Fruit fly (Drosophila melanogaster) whole organism, embryonic: Measurements from ENCODE around the gene CG34242.

Experiments used
- Awh ChIP-seq: fragments of 200-800 bp; sonication (Bioruptor generic); IDR thresholded peaks from 2 replicates; pipeline ENCODE4, ENCODE4 v1.3.6; 2022; ENCODE audit warnings: missing biosample characterization, missing genetic modification characterization
- Bdp1 ChIP-seq: fragments of 200-800 bp; sonication (Bioruptor generic); optimal IDR thresholded peaks from 3 replicates; lab custom pipeline; 2016; ENCODE audit warnings: missing biosample characterization, missing genetic modification characterization
- BtbVII ChIP-seq: fragments of 200-800 bp; sonication (Bioruptor generic); optimal IDR thresholded peaks from 3 replicates; lab custom pipeline; 2017; ENCODE audit warnings: missing biosample characterization, mild to moderate bottlenecking, missing genetic modification characterization
- Bteb2 ChIP-seq: fragments of 200-800 bp; sonication (Bioruptor generic); optimal IDR thresholded peaks from 2 replicates; lab custom pipeline; 2016; ENCODE audit warnings: missing biosample characterization, missing genetic modification characterization
- CG10274 ChIP-seq: fragments of 200-800 bp; sonication (Bioruptor generic); optimal IDR thresholded peaks from 3 replicates; lab custom pipeline; 2017; ENCODE audit warnings: missing biosample characterization, mild to moderate bottlenecking, missing genetic modification characterization
- CG10959 ChIP-seq: fragments of 200-800 bp; sonication (Bioruptor generic); IDR thresholded peaks from 2 replicates; pipeline ENCODE4 v1.3.6; 2022; ENCODE audit warnings: missing biosample characterization, missing genetic modification characterization
- CG11504 ChIP-seq: fragments of 200-800 bp; sonication (Bioruptor generic); optimal IDR thresholded peaks from 3 replicates; lab custom pipeline; 2019; ENCODE audit warnings: missing biosample characterization, mild to moderate bottlenecking, missing genetic modification characterization, moderate library complexity
- CG14014 ChIP-seq: fragments of 200-800 bp; sonication (Bioruptor generic); IDR thresholded peaks from 2 replicates; pipeline ENCODE4 v1.3.6; 2022; ENCODE audit warnings: missing biosample characterization, missing genetic modification characterization
- CG14860 ChIP-seq: fragments of 200-800 bp; sonication (Bioruptor generic); IDR thresholded peaks from 3 replicates; pipeline ENCODE4 v1.3.6; 2022; ENCODE audit warnings: missing biosample characterization, missing genetic modification characterization; ENCODE audit not compliant: partially characterized antibody
- CG15269 ChIP-seq: fragments of 200-800 bp; sonication (Bioruptor generic); optimal IDR thresholded peaks from 2 replicates; lab custom pipeline; 2018; ENCODE audit warnings: missing biosample characterization, mild to moderate bottlenecking, missing genetic modification characterization, moderate library complexity
- CG15514 ChIP-seq: fragments of 200-800 bp; sonication (Bioruptor generic); optimal IDR thresholded peaks from 3 replicates; lab custom pipeline; 2017; ENCODE audit warnings: missing biosample characterization, missing genetic modification characterization, mild to moderate bottlenecking, moderate library complexity, missing genetic modification reagents
- CG1603 ChIP-seq: fragments of 200-800 bp; sonication (Bioruptor generic); optimal IDR thresholded peaks from 2 replicates; lab custom pipeline; 2019; ENCODE audit warnings: missing biosample characterization, mild to moderate bottlenecking, missing genetic modification characterization, moderate library complexity
- CG17385 ChIP-seq: fragments of 200-800 bp; sonication (Bioruptor generic); optimal IDR thresholded peaks from 3 replicates; lab custom pipeline; 2018; ENCODE audit warnings: missing biosample characterization, mild to moderate bottlenecking, missing genetic modification characterization
- CG17912 ChIP-seq: fragments of 200-800 bp; sonication (Bioruptor generic); optimal IDR thresholded peaks from 2 replicates; lab custom pipeline; 2018; ENCODE audit warnings: missing biosample characterization, mild to moderate bottlenecking, missing genetic modification characterization
- CG2199 ChIP-seq: fragments of 200-800 bp; sonication (Bioruptor generic); IDR thresholded peaks from 3 replicates; pipeline ENCODE4 v1.3.6; 2022; ENCODE audit warnings: missing biosample characterization, missing genetic modification characterization
- CG32532 ChIP-seq: fragments of 200-800 bp; sonication (Bioruptor generic); IDR thresholded peaks from 2 replicates; pipeline ENCODE4 v1.3.6; 2022; ENCODE audit warnings: missing biosample characterization, missing genetic modification characterization
- CG34422 ChIP-seq: fragments of 200-800 bp; sonication (Bioruptor generic); IDR thresholded peaks from 3 replicates; pipeline ENCODE4 v1.3.6; 2022; ENCODE audit warnings: missing biosample characterization, missing genetic modification characterization
- CG42726 ChIP-seq: fragments of 200-800 bp; sonication (Bioruptor generic); IDR thresholded peaks from 2 replicates; pipeline ENCODE4 v1.3.6; 2022; ENCODE audit warnings: missing biosample characterization, missing genetic modification characterization; ENCODE audit not compliant: partially characterized antibody
- CG7987 ChIP-seq: fragments of 200-800 bp; sonication (Bioruptor generic); optimal IDR thresholded peaks from 2 replicates; lab custom pipeline; 2018; ENCODE audit warnings: missing biosample characterization, mild to moderate bottlenecking, missing genetic modification characterization, moderate library complexity
- CHES-1-like ChIP-seq: fragments of 200-800 bp; sonication (Bioruptor generic); optimal IDR thresholded peaks from 2 replicates; lab custom pipeline; 2016; ENCODE audit warnings: missing biosample characterization, missing genetic modification characterization
- D19A ChIP-seq: fragments of 200-800 bp; optimal IDR thresholded peaks from 3 replicates; lab custom pipeline; 2019; ENCODE audit warnings: missing biosample characterization, mild to moderate bottlenecking, missing genetic modification characterization, moderate library complexity
- Dad ChIP-seq: fragments of 200-800 bp; sonication (Bioruptor generic); optimal IDR thresholded peaks from 3 replicates; lab custom pipeline; 2016; ENCODE audit warnings: missing biosample characterization, missing genetic modification characterization
- Dbx ChIP-seq: fragments of 200-800 bp; sonication (Bioruptor generic); IDR thresholded peaks from 3 replicates; pipeline ENCODE4 v1.3.6; 2022; ENCODE audit warnings: missing biosample characterization, missing genetic modification characterization
- Dip2 ChIP-seq: fragments of 200-800 bp; sonication (Bioruptor generic); IDR thresholded peaks from 2 replicates; pipeline ENCODE4 v1.3.6; 2022; ENCODE audit warnings: missing biosample characterization, missing genetic modification characterization
- ERR ChIP-seq: fragments of 200-800 bp; sonication (Bioruptor generic); optimal IDR thresholded peaks from 2 replicates; lab custom pipeline; 2016; ENCODE audit warnings: missing biosample characterization, missing genetic modification characterization
- Fer3 ChIP-seq: fragments of 200-800 bp; sonication (Bioruptor generic); optimal IDR thresholded peaks from 2 replicates; lab custom pipeline; 2018; ENCODE audit warnings: missing biosample characterization, mild to moderate bottlenecking, missing genetic modification characterization, moderate library complexity
- H2.0 ChIP-seq: fragments of 200-800 bp; sonication (Bioruptor generic); IDR thresholded peaks from 2 replicates; pipeline ENCODE4 v1.3.6; 2022; ENCODE audit warnings: missing biosample characterization, missing genetic modification characterization
- Max ChIP-seq: fragments of 200-800 bp; sonication (Bioruptor generic); optimal IDR thresholded peaks from 2 replicates; lab custom pipeline; 2016; ENCODE audit warnings: missing biosample characterization, mild to moderate bottlenecking, missing genetic modification characterization
- PHDP ChIP-seq: fragments of 200-800 bp; sonication (Bioruptor generic); optimal IDR thresholded peaks from 3 replicates; lab custom pipeline; 2018; ENCODE audit warnings: missing biosample characterization, mild to moderate bottlenecking, missing genetic modification characterization, moderate library complexity
- Pdp1 ChIP-seq, 2 experiments: fragments of 200-800 bp; sonication (Bioruptor generic); optimal IDR thresholded peaks; 3 replicates each; lab custom pipeline; 2016; ENCODE audit warnings: missing biosample characterization in 2 of 2, missing genetic modification characterization in 2 of 2, mild to moderate bottlenecking in 1 of 2, moderate library complexity in 1 of 2
- Sox100B ChIP-seq: fragments of 200-800 bp; sonication (Bioruptor generic); optimal IDR thresholded peaks from 3 replicates; lab custom pipeline; 2018; ENCODE audit warnings: missing biosample characterization, mild to moderate bottlenecking, missing genetic modification characterization
- ase ChIP-seq: fragments of 200-800 bp; sonication (Bioruptor generic); IDR thresholded peaks from 3 replicates; pipeline ENCODE4 v1.3.6; 2022; ENCODE audit warnings: missing biosample characterization, missing genetic modification characterization
- bcd ChIP-seq: fragments of 200-800 bp; sonication (Bioruptor generic); optimal IDR thresholded peaks from 2 replicates; lab custom pipeline; 2017; ENCODE audit warnings: missing biosample characterization, mild to moderate bottlenecking, missing genetic modification characterization
- bsh ChIP-seq, 2 experiments: fragments of 200-800 bp; sonication (Bioruptor generic); optimal IDR thresholded peaks; 2 replicates each; lab custom pipeline; 2017 to 2018; ENCODE audit warnings: mild to moderate bottlenecking in 2 of 2, missing biosample characterization in 2 of 2, missing genetic modification characterization in 2 of 2, moderate library complexity in 1 of 2
- danr ChIP-seq: fragments of 200-800 bp; sonication (Bioruptor generic); IDR thresholded peaks from 2 replicates; pipeline ENCODE4 v1.3.6; 2022; ENCODE audit warnings: missing biosample characterization, missing genetic modification characterization
- dmrt11E ChIP-seq: fragments of 200-800 bp; sonication (Bioruptor generic); optimal IDR thresholded peaks from 3 replicates; lab custom pipeline; 2018; ENCODE audit warnings: missing biosample characterization, mild to moderate bottlenecking, missing genetic modification characterization, moderate library complexity
- ewg ChIP-seq: fragments of 200-800 bp; sonication (Bioruptor generic); optimal IDR thresholded peaks from 3 replicates; lab custom pipeline; 2017; ENCODE audit warnings: mild to moderate bottlenecking, missing biosample characterization, missing genetic modification reagents, missing genetic modification characterization
- fd3F ChIP-seq: fragments of 200-800 bp; sonication (Bioruptor generic); optimal IDR thresholded peaks from 2 replicates; lab custom pipeline; 2018; ENCODE audit warnings: missing biosample characterization, mild to moderate bottlenecking, missing genetic modification characterization, moderate library complexity
- fu2 ChIP-seq: fragments of 200-800 bp; sonication (Bioruptor generic); optimal IDR thresholded peaks from 2 replicates; lab custom pipeline; 2016; ENCODE audit warnings: missing biosample characterization, missing genetic modification characterization
- grau ChIP-seq: fragments of 200-800 bp; optimal IDR thresholded peaks from 3 replicates; lab custom pipeline; 2019; ENCODE audit warnings: missing biosample characterization, mild to moderate bottlenecking, missing genetic modification characterization, moderate library complexity
- kay ChIP-seq: fragments of 200-800 bp; sonication (Bioruptor generic); optimal IDR thresholded peaks from 2 replicates; lab custom pipeline; 2016; ENCODE audit warnings: missing biosample characterization, missing genetic modification characterization
- nom ChIP-seq: fragments of 200-800 bp; sonication (Bioruptor generic); optimal IDR thresholded peaks from 2 replicates; lab custom pipeline; 2017; ENCODE audit warnings: missing biosample characterization, missing genetic modification characterization, mild to moderate bottlenecking, moderate library complexity, missing genetic modification reagents
- odd ChIP-seq: fragments of 200-800 bp; sonication (Bioruptor generic); optimal IDR thresholded peaks from 2 replicates; lab custom pipeline; 2017; ENCODE audit warnings: missing biosample characterization, mild to moderate bottlenecking, missing genetic modification characterization
- pita ChIP-seq: fragments of 200-800 bp; sonication (Bioruptor generic); optimal IDR thresholded peaks from 2 replicates; lab custom pipeline; 2017; ENCODE audit warnings: missing biosample characterization, mild to moderate bottlenecking, missing genetic modification characterization
- pnt ChIP-seq: fragments of 200-800 bp; sonication (Bioruptor generic); optimal IDR thresholded peaks from 3 replicates; lab custom pipeline; 2016; ENCODE audit warnings: missing biosample characterization, missing genetic modification characterization
- tin ChIP-seq: fragments of 200-800 bp; sonication (Bioruptor generic); optimal IDR thresholded peaks from 3 replicates; lab custom pipeline; 2016; ENCODE audit warnings: missing biosample characterization, missing genetic modification characterization
- wor ChIP-seq: fragments of 200-800 bp; sonication (Bioruptor generic); IDR thresholded peaks from 2 replicates; pipeline ENCODE4 v1.3.6; 2022; ENCODE audit warnings: missing biosample characterization, missing genetic modification characterization
- zf30C ChIP-seq: fragments of 200-800 bp; sonication (Bioruptor generic); optimal IDR thresholded peaks from 3 replicates; lab custom pipeline; 2018; ENCODE audit warnings: missing biosample characterization, mild to moderate bottlenecking, missing genetic modification characterization
- zfh2 ChIP-seq: fragments of 200-800 bp; sonication (Bioruptor generic); optimal IDR thresholded peaks from 2 replicates; lab custom pipeline; 2016; ENCODE audit warnings: missing biosample characterization, missing genetic modification characterization

Gene CG34242

DNA sequence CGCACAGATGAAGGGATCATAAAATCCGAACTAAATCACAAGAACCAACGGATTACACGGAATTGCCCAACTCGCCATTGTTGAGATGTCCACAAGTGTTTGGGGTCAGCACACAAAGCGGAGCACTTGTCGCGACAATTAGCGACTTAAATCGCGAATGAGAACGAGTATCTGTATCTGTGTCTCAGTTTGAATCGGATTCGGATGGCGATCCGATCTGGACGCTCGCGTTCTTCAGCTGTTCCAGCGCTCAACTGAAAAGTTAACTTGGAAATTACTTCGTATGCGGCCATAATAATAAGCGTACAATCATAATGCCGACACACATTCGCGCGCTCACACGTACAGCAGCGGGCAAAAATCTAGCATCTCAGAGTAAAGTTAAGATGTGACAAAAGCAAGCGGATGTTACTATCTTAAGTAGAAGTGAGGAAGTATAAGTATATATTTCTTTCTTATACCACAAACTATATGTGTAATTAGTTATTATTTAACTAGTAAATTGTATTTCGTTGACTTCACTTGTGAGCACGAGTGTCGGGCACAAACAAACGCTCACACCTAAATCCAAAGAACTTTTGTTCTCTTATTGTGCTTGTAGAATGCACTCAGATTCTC is 43.3 kb upstream of the CG34242 start, which contains the start of gene CG10660 (continued):
- TF ChIP-seq CG14860 (GFP tag; lab: Robert Waterston, UW): no peak
- peak; percentile 94 for TF ChIP-seq PHDP (tag; lab: Kevin White, UChicago)
- TF ChIP-seq bcd (GFP tag; lab: Kevin White, UChicago): peak; percentile 89
- TF ChIP-seq CG7987 (GFP tag; lab: Kevin White, UChicago): peak; percentile 55
- peak; percentile 77 for TF ChIP-seq dmrt11E (tag; lab: Kevin White, UChicago)
- TF ChIP-seq CG17912 (GFP tag; lab: Kevin White, UChicago): no peak
- no peak; the same call in 2 of the 3 replicates for TF ChIP-seq CG2199 (GFP tag; lab: Robert Waterston, UW)
- TF ChIP-seq Awh (GFP tag; lab: Robert Waterston, UW): peak; percentile 81
- peak; percentile 96 for TF ChIP-seq CG1603 (tag; lab: Kevin White, UChicago)
- peak; percentile 64 for TF ChIP-seq BtbVII (GFP tag; lab: Kevin White, UChicago)
- peak; percentile 66; the same call in 1 of the 2 replicates for TF ChIP-seq CG10959 (GFP tag; lab: Robert Waterston, UW)
- peak; percentile 60 for TF ChIP-seq pnt
- no peak for TF ChIP-seq zf30C
- TF ChIP-seq CG11504 (tag; lab: Kevin White, UChicago): peak; percentile 93
- TF ChIP-seq D19A (tag; lab: Kevin White, UChicago): peak; percentile 87
- peak; percentile 12 for TF ChIP-seq CG10274 (GFP tag; lab: Kevin White, UChicago)
- peak; percentile 67 to 76 for TF ChIP-seq Pdp1 (GFP tag; optimal IDR thresholded peaks at IDR 0.05; lab: Kevin White, UChicago)
- TF ChIP-seq pita (GFP tag; lab: Kevin White, UChicago): no peak
- peak; percentile 82 for TF ChIP-seq H2.0 (GFP tag; lab: Robert Waterston, UW)
- TF ChIP-seq danr: peak; percentile 62; the same call in 1 of the 2 replicates
- peak; percentile 55 for TF ChIP-seq zfh2 (GFP tag; lab: Kevin White, UChicago)
- peak; percentile 92 to 96 for TF ChIP-seq bsh (GFP tag; optimal IDR thresholded peaks at IDR 0.05; lab: Kevin White, UChicago)
- TF ChIP-seq Max (GFP tag; lab: Kevin White, UChicago): peak; percentile 65
- peak; percentile 74 for TF ChIP-seq Dbx (GFP tag; lab: Robert Waterston, UW)
- TF ChIP-seq odd (GFP tag; lab: Kevin White, UChicago): peak; percentile 89
- no peak for TF ChIP-seq Dip2
- peak; percentile 91 for TF ChIP-seq CG15269 (tag; lab: Kevin White, UChicago)
- peak; percentile 79 for TF ChIP-seq ase (GFP tag; lab: Robert Waterston, UW)
- peak; percentile 79; the same call in 1 of the 2 replicates for TF ChIP-seq CG32532 (GFP tag; lab: Robert Waterston, UW)
- TF ChIP-seq CG34422: peak; percentile 91
- peak; percentile 84 for TF ChIP-seq Sox100B
- TF ChIP-seq ewg (GFP tag; lab: Kevin White, UChicago): peak; percentile 79
- peak; percentile 47 for TF ChIP-seq Dad (GFP tag; lab: Kevin White, UChicago)
- TF ChIP-seq ERR (GFP tag; lab: Kevin White, UChicago): peak; percentile 10
- TF ChIP-seq kay: peak; percentile 67
- peak; percentile 41 for TF ChIP-seq nom
- peak; percentile 88 for TF ChIP-seq grau (tag; lab: Kevin White, UChicago)
- TF ChIP-seq fu2: peak; percentile 50
- peak; percentile 49 for TF ChIP-seq CG15514
- peak; percentile 38 for TF ChIP-seq CHES-1-like (GFP tag; lab: Kevin White, UChicago)
- peak; percentile 61 for TF ChIP-seq Bteb2
- TF ChIP-seq Bdp1 (GFP tag; lab: Kevin White, UChicago): peak; percentile 50
- peak; percentile 86 for TF ChIP-seq wor (GFP tag; lab: Robert Waterston, UW)
- TF ChIP-seq CG17385 (GFP tag; lab: Kevin White, UChicago): peak; percentile 88
- TF ChIP-seq Fer3 (tag; lab: Kevin White, UChicago): peak; percentile 81
- peak; percentile 76 for TF ChIP-seq fd3F
- peak; percentile 84 for TF ChIP-seq tin
- no peak for TF ChIP-seq CG42726
- peak; percentile 84 for TF ChIP-seq CG14014 (GFP tag; lab: Robert Waterston, UW)
